Worm (Caenorhabditis elegans): Measurements from ENCODE around the gene C43H6.4.

ce11 chrX:2447214-2447613, 43.4 kb downstream of the C43H6.4 start:
- TF ChIP-seq klf-2 (GFP tag; conservative IDR thresholded peaks at IDR 0.05), result no peak
- TF ChIP-seq ref-1 (GFP tag; conservative IDR thresholded peaks at IDR 0.05), result no peak
- TF ChIP-seq T22C8.4 (GFP tag; IDR thresholded peaks at IDR 0.05), result no peak
